Fruit fly (Drosophila melanogaster): ENCODE measurements around the gene CG14325.

CG14325 gene

dm6 chr3R:17618699-17619150 lies 8.2 kb upstream of the CG14325 start, which contains the start of the genes CG14324 and CG14326:
Gene CG14324, minus strand, starts transcription at chr3R:17618799.
Gene CG14326, plus strand, starts transcription at chr3R:17619100.
- no peak for TF ChIP-seq Adf1 (GFP tag; IDR thresholded peaks at IDR 0.05)
- no peak for TF ChIP-seq z (GFP tag; IDR thresholded peaks at IDR 0.05)
- no peak for TF ChIP-seq CG34376 (GFP tag; optimal IDR thresholded peaks at IDR 0.05)
- no peak for TF ChIP-seq Mes4 (GFP tag; optimal IDR thresholded peaks at IDR 0.05)
- TF ChIP-seq CG11504 (tag; optimal IDR thresholded peaks at IDR 0.05): no peak
- no peak for TF ChIP-seq br (optimal IDR thresholded peaks at IDR 0.05)
- no peak for TF ChIP-seq CG17802 (tag; optimal IDR thresholded peaks at IDR 0.05)
- no peak for TF ChIP-seq zen2 (GFP tag; IDR thresholded peaks at IDR 0.05; ENCODE audit: partially characterized antibody)
- no peak for TF ChIP-seq aop (GFP tag; IDR thresholded peaks at IDR 0.05)
- no peak for TF ChIP-seq ind (GFP tag; optimal IDR thresholded peaks at IDR 0.05)
- no peak for TF ChIP-seq CG6765 (GFP tag; optimal IDR thresholded peaks at IDR 0.05)
- no peak for TF ChIP-seq Dref (GFP tag; IDR thresholded peaks at IDR 0.05)
- TF ChIP-seq dati (GFP tag; IDR thresholded peaks at IDR 0.05): no peak
- no peak for TF ChIP-seq CG33557 (GFP tag; optimal IDR thresholded peaks at IDR 0.05)
- no peak for TF ChIP-seq Xrp1 (GFP tag; IDR thresholded peaks at IDR 0.05)
- TF ChIP-seq caup (GFP tag; optimal IDR thresholded peaks at IDR 0.05; ENCODE audit: severe bottlenecking): no peak
- TF ChIP-seq CG4328 (GFP tag; optimal IDR thresholded peaks at IDR 0.05): no peak
- TF ChIP-seq Hey (tag; optimal IDR thresholded peaks at IDR 0.05): no peak
- TF ChIP-seq Fer2 (tag; optimal IDR thresholded peaks at IDR 0.05): no peak

- TF ChIP-seq pnt (GFP tag; optimal IDR thresholded peaks at IDR 0.05) (no peak), CG13775 (GFP tag; optimal IDR thresholded peaks at IDR 0.05) (no peak), h (optimal IDR thresholded peaks at IDR 0.05) (no peak), Bdp1 (GFP tag; optimal IDR thresholded peaks at IDR 0.05) (peak; percentile 99), cwo (GFP tag; optimal IDR thresholded peaks at IDR 0.05) (no peak), CG6765 (GFP tag; optimal IDR thresholded peaks at IDR 0.05) (no peak), CG10979 (tag; optimal IDR thresholded peaks at IDR 0.05) (peak; percentile 31), CG17829 (tag; optimal IDR thresholded peaks at IDR 0.05) (peak; percentile 56), sens (GFP tag) (peak; percentile 82), CG16779 (GFP tag; IDR thresholded peaks at IDR 0.05) (no peak), gem (tag; optimal IDR thresholded peaks at IDR 0.05) (peak; percentile 8), CG13296 (GFP tag; optimal IDR thresholded peaks at IDR 0.05) (peak; percentile 46), CG6175 (GFP tag; IDR thresholded peaks at IDR 0.05) (no peak), D (optimal IDR thresholded peaks at IDR 0.05) (no peak), D (GFP tag; optimal IDR thresholded peaks at IDR 0.05) (peak; percentile 4), row (GFP tag; IDR thresholded peaks at IDR 0.05) (no peak), CG15601 (tag; optimal IDR thresholded peaks at IDR 0.05) (peak; percentile 6), sug (tag; optimal IDR thresholded peaks at IDR 0.05) (no peak), bbx (GFP tag; IDR thresholded peaks at IDR 0.05; ENCODE audit: partially characterized antibody) (peak; percentile 91), luna (GFP tag; optimal IDR thresholded peaks at IDR 0.05) (no peak), sqz (GFP tag; optimal IDR thresholded peaks at IDR 0.05) (peak; percentile 48), CG7839 (tag; optimal IDR thresholded peaks at IDR 0.05) (peak; percentile 37), CG11504 (tag; optimal IDR thresholded peaks at IDR 0.05) (peak; percentile 4), CG15696 (tag; optimal IDR thresholded peaks at IDR 0.05) (peak; percentile 8), salm (tag; optimal IDR thresholded peaks at IDR 0.05) (peak; percentile 65), toy (GFP tag; IDR thresholded peaks at IDR 0.05) (no peak), grau (tag; optimal IDR thresholded peaks at IDR 0.05) (peak; percentile 9), vnd (GFP tag; IDR thresholded peaks at IDR 0.05; ENCODE audit: partially characterized antibody) (peak; percentile 82), HLH4C (GFP tag; IDR thresholded peaks at IDR 0.05; ENCODE audit: partially characterized antibody) (peak; percentile 89), CG13624 (GFP tag; optimal IDR thresholded peaks at IDR 0.05) (no peak), hth (optimal IDR thresholded peaks at IDR 0.05) (no peak), Ssrp (tag; optimal IDR thresholded peaks at IDR 0.05) (no peak), CG8290 (GFP tag; optimal IDR thresholded peaks at IDR 0.05) (no peak), CG8290 (tag; optimal IDR thresholded peaks at IDR 0.05) (no peak)
Observed at dm6 chr3R:17619726-17620282, 7.1 kb upstream of the CG14325 start.
